Worm (Caenorhabditis elegans) whole organism, mixed stage, embryonic: Measurements from ENCODE around the gene T01G1.4.

ENCODE experiments used
- blmp-1 ChIP-seq: fragments of 150-350 bp; optimal IDR thresholded peaks from 2 replicates; lab custom pipeline; 2014; ENCODE audit warnings: missing biosample characterization, missing genetic modification characterization
- lin-13 ChIP-seq: fragments of 150-350 bp; optimal IDR thresholded peaks from 2 replicates; lab custom pipeline; 2014; ENCODE audit warnings: missing biosample characterization, missing genetic modification characterization
- mab-5 ChIP-seq: fragments of 150-350 bp; optimal IDR thresholded peaks from 2 replicates; lab custom pipeline; 2014; ENCODE audit warnings: missing biosample characterization, missing genetic modification characterization
- nhr-12 ChIP-seq: fragments of 150-350 bp; optimal IDR thresholded peaks from 2 replicates; lab custom pipeline; 2014; ENCODE audit warnings: missing biosample characterization, missing genetic modification characterization
- snpc-4 ChIP-seq: fragments of 150-350 bp; optimal IDR thresholded peaks from 2 replicates; lab custom pipeline; 2014; ENCODE audit warnings: missing biosample characterization, missing genetic modification characterization
- unc-39 ChIP-seq: fragments of 150-350 bp; optimal IDR thresholded peaks from 2 replicates; lab custom pipeline; 2014; ENCODE audit warnings: missing biosample characterization, missing genetic modification characterization

DNA sequence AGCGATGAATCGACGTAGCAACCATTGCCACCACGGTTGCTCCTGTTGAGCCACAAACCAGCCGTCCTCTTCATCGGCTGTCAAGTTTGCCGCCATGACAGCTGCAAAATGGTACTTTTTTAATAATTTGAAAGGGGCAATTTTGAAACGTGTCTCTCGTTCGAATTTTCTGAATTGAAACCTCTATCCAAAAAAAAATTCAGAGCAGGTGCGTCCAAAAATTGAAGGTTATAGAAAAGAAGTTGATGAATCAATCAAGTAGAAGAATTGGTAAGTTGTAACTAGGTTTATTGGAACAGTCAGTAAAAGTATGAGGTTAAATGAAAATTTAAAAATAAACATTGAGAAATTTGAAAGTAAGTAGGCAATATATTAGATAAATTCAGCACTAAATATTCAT, at the start of gene T01G1.4:
- TF ChIP-seq mab-5 (tag; lab: Kevin White, UChicago) (no peak), nhr-12 (tag; lab: Kevin White, UChicago) (no peak), snpc-4 (tag; lab: Kevin White, UChicago) (no peak), blmp-1 (tag; lab: Kevin White, UChicago) (no peak), unc-39 (tag; lab: Kevin White, UChicago) (no peak), lin-13 (tag; lab: Kevin White, UChicago) (no peak)
